Worm (Caenorhabditis elegans): ENCODE data around the gene ZC53.22.

DNA sequence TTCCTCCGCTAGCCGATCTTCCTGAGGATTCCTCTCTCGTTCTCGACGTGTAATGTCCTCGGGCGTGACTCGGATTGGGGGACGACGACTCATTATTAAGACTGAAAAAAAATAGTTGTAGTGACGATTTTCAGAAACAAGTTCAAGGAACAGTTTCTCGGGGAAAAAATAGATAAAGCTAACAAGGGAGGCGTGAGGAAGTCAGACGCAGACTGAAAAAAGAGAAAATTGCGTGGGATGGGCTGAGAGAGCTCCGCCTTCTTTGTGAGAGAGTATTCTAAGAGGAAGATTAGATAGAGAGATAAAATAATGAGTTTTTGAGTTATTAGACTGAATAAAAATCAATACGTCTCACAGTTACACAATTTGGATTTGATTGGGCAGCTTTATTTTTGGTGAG is 8.9 kb downstream of the ZC53.22 start, which contains the start of gene ZC53.1:
- no peak for TF ChIP-seq nhr-76 (tag; optimal IDR thresholded peaks at IDR 0.05)
- no peak for TF ChIP-seq unc-62 (GFP tag; optimal IDR thresholded peaks at IDR 0.05)
- no peak for TF ChIP-seq elt-3 (tag; optimal IDR thresholded peaks at IDR 0.05)
- no peak for TF ChIP-seq nhr-28 (tag; optimal IDR thresholded peaks at IDR 0.05)
- TF ChIP-seq blmp-1 (tag; optimal IDR thresholded peaks at IDR 0.05): no peak
- no peak for TF ChIP-seq ham-2 (GFP tag; optimal IDR thresholded peaks at IDR 0.05)
- TF ChIP-seq pha-4 (tag; optimal IDR thresholded peaks at IDR 0.05): no peak

Data from whole organism, mixed stage, embryonic.